Worm (Caenorhabditis elegans): ENCODE data around the gene F43H9.3.

DNA sequence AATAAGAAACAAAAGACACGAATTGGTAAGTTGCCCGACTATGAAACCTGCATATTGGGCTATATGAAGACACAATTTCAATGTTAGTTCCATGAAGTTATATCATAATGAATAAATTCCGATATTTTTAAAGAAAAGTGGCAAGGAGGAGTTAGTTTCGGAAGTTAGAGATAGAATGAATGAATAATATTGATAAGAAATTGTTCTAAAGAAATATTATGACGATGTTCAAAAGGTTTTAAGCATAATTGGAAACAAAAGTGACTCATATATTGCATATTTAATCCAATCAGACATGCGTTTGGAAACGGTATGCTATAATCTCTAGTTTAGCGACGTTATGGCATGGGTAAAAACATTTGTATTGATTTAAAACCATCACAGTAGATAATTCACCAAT is 44.9 kb upstream of the F43H9.3 start, which contains the start of gene str-143:
- no peak for TF ChIP-seq ceh-82 (tag; optimal IDR thresholded peaks at IDR 0.05)
- TF ChIP-seq dve-1 (tag; optimal IDR thresholded peaks at IDR 0.05; ENCODE audit: insufficient read depth): no peak
- no peak for TF ChIP-seq lin-39 (tag; optimal IDR thresholded peaks at IDR 0.05)
- peak in 1 of 2 experiments; percentile 17 for TF ChIP-seq unc-62 (GFP tag; optimal IDR thresholded peaks at IDR 0.05 in 1 of 2)
- no peak for TF ChIP-seq unc-62 (tag; optimal IDR thresholded peaks at IDR 0.05)
- TF ChIP-seq nhr-237 (tag; optimal IDR thresholded peaks at IDR 0.05): no peak
- no peak for TF ChIP-seq hif-1 (tag; optimal IDR thresholded peaks at IDR 0.05)
- no peak for TF ChIP-seq cey-2 (tag; optimal IDR thresholded peaks at IDR 0.05; ENCODE audit: borderline replicate concordance, insufficient read depth)
- no peak for TF ChIP-seq daf-12 (tag; optimal IDR thresholded peaks at IDR 0.05)
- no peak for TF ChIP-seq mes-2 (tag; optimal IDR thresholded peaks at IDR 0.05; ENCODE audit: poor library complexity, severe bottlenecking)
- TF ChIP-seq lsy-2 (tag; optimal IDR thresholded peaks at IDR 0.05): no peak
- TF ChIP-seq jun-1 (tag; optimal IDR thresholded peaks at IDR 0.05): no peak

Measured in whole organism, L4 larva.